Worm (Caenorhabditis elegans) whole organism, L1 larva: ENCODE measurements around the gene cdkr-3.

Source experiments
- ceh-63 ChIP-seq: fragments of 200-800 bp; sonication (Bioruptor generic); optimal IDR thresholded peaks from 2 replicates; lab custom pipeline; 2018; ENCODE audit warnings: mild to moderate bottlenecking, missing genetic modification characterization, missing compliant biosample characterization
- ceh-8 ChIP-seq: fragments of 200-800 bp; sonication (Bioruptor generic); optimal IDR thresholded peaks from 2 replicates; lab custom pipeline; 2018; ENCODE audit warnings: mild to moderate bottlenecking, missing genetic modification characterization, moderate library complexity, missing compliant biosample characterization
- lsy-2 ChIP-seq, 2 experiments: fragments of 150-350 bp; optimal IDR thresholded peaks; 2 replicates each; lab custom pipeline; 2014; ENCODE audit warnings: missing biosample characterization in 2 of 2, missing genetic modification characterization in 2 of 2
- nhr-28 ChIP-seq: fragments of 150-350 bp; optimal IDR thresholded peaks from 2 replicates; lab custom pipeline; 2014; ENCODE audit warnings: missing biosample characterization, missing genetic modification characterization
- unc-62 ChIP-seq: fragments of 150-350 bp; optimal IDR thresholded peaks from 2 replicates; lab custom pipeline; 2014; ENCODE audit warnings: missing biosample characterization, missing genetic modification reagents, missing genetic modification characterization

- TF ChIP-seq ceh-63 = no peak
- no peak for TF ChIP-seq lsy-2 (tag; optimal IDR thresholded peaks at IDR 0.05; lab: Kevin White, UChicago)
- no peak for TF ChIP-seq ceh-8 (GFP tag; lab: Kevin White, UChicago)
- TF ChIP-seq nhr-28 (tag; lab: Kevin White, UChicago) = no peak
- TF ChIP-seq unc-62 (GFP tag; lab: Kevin White, UChicago) = no peak
Measured at ce11 chrV:20237429-20237828, 32.5 kb upstream of the cdkr-3 start, which contains the start of gene sld-5.
